Worm (Caenorhabditis elegans): Measurements from ENCODE around the gene srv-10.

Gene srv-10

ce11 chrV:13473467-13473866 is 49.8 kb downstream of the srv-10 start, which contains the start of gene T10G3.1:
T10G3.1 (minus strand) TSS chrV:13473679.
- TF ChIP-seq Y95B8A.8 (GFP tag; IDR thresholded peaks at IDR 0.05) (no peak), hsf-1 (GFP tag; IDR thresholded peaks at IDR 0.05) (no peak), lsy-27 (tag; optimal IDR thresholded peaks at IDR 0.05; ENCODE audit: borderline replicate concordance, insufficient read depth) (no peak), gei-17 (GFP tag; optimal IDR thresholded peaks at IDR 0.05) (no peak), ztf-6 (GFP tag; IDR thresholded peaks at IDR 0.05) (no peak), ceh-100 (GFP tag; IDR thresholded peaks at IDR 0.05) (no peak), dpl-1 (GFP tag; optimal IDR thresholded peaks at IDR 0.05) (no peak), madf-8 (GFP tag; conservative IDR thresholded peaks at IDR 0.05) (no peak), somi-1 (GFP tag; optimal IDR thresholded peaks at IDR 0.05) (no peak), ceh-91 (GFP tag; IDR thresholded peaks at IDR 0.05) (no peak), xnd-1 (tag; optimal IDR thresholded peaks at IDR 0.05) (no peak), F57A8.1 (GFP tag; optimal IDR thresholded peaks at IDR 0.05) (no peak), madf-3 (GFP tag; IDR thresholded peaks at IDR 0.05) (no peak), F33H1.4 (GFP tag; IDR thresholded peaks at IDR 0.05) (no peak), lin-40 (tag; optimal IDR thresholded peaks at IDR 0.05) (no peak)

All from whole organism, young adult.